Worm (Caenorhabditis elegans): Measurements from ENCODE around the gene T01H3.5.

Gene T01H3.5

DNA sequence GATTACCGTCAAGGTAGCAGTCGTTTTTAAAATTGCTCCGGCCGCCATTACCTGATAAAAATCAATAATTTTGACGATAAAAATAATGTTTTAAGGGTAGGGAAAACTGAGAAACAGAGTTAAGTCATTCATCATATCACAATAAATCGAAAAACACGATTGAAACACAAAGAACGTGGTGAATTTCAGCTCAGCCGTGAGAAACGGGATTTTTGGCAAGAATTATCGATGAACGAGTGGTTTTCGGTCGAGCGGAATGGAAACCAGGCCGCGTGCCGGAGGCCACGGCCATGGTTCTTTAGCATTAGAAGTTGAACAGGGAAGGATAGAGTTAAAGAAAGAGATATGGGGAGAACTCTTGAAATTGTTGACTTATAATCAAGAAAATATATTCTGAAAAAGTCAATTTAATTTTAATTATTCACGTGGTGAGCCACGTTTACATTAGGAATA lies at the start of gene T01H3.5, which contains the start of gene vha-4:
Gene T01H3.5, plus strand, starts transcription at position 351 of the 453 bp plus-strand sequence.
Gene vha-4, minus strand, starts transcription at position 51 of the 453 bp plus-strand sequence.
- TF ChIP-seq elt-3 (tag; optimal IDR thresholded peaks at IDR 0.05) (no peak), pha-4 (tag; optimal IDR thresholded peaks at IDR 0.05) (no peak), ceh-83 (GFP tag; optimal IDR thresholded peaks at IDR 0.05) (no peak), nhr-12 (tag; optimal IDR thresholded peaks at IDR 0.05) (no peak), blmp-1 (tag; optimal IDR thresholded peaks at IDR 0.05) (no peak), ceh-39 (tag; optimal IDR thresholded peaks at IDR 0.05) (no peak), snpc-4 (tag; optimal IDR thresholded peaks at IDR 0.05) (no peak), zip-8 (tag; optimal IDR thresholded peaks at IDR 0.05) (no peak), lsy-2 (tag; optimal IDR thresholded peaks at IDR 0.05) (no peak), unc-120 (tag; optimal IDR thresholded peaks at IDR 0.05; ENCODE audit: poor library complexity, severe bottlenecking) (no peak), mep-1 (tag; optimal IDR thresholded peaks at IDR 0.05) (no peak), nhr-2 (tag; optimal IDR thresholded peaks at IDR 0.05) (no peak), elt-1 (tag; optimal IDR thresholded peaks at IDR 0.05; ENCODE audit: borderline replicate concordance, insufficient read depth) (no peak)

DNA sequence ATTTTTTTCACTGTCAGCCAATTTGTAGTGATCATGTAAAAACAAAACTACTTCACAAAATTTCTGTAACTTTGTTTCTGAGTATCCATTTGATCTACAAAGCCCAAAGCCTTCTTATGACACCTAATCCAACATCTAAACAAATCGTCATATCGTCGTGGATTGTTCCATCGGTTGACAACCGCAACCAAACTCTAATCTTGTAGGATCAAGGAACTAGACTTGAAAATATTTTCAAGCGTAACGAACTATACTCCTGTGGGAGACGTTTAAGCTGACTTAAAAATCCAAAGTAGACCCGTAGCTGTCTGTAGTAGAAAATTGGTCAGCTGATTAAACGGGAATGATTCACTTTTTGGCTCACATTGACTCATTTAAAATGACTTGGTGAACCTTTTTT lies 49.8 kb upstream of the T01H3.5 start:
- TF ChIP-seq elt-1 (tag; optimal IDR thresholded peaks at IDR 0.05; ENCODE audit: borderline replicate concordance, insufficient read depth) (no peak), elt-3 (tag; optimal IDR thresholded peaks at IDR 0.05) (no peak), lin-32 (GFP tag; optimal IDR thresholded peaks at IDR 0.05) (no peak), bed-3 (GFP tag; optimal IDR thresholded peaks at IDR 0.05) (no peak)

DNA sequence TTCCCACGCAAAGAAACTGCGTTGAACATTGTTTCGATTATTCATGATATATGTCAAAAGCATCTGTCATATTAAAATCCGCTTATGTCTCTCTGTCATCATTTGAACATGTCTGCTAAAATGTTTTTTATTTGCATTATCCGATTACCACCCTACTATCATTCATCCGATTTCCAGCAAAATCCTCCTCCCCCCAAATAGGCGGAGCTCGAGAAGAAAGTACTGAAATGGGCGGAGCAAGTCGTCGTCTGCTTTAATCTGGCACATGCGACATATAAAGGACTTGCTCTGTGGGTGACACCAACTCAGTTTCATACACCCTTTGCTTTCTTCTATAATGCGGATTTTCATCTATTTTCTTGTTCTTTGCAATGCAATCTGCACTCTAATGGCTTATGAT lies 47.4 kb upstream of the T01H3.5 start, which contains the start of gene T09A5.14:
Gene T09A5.14, plus strand, starts transcription at position 301 of the 400 bp plus-strand sequence.
- TF ChIP-seq unc-39 (tag; optimal IDR thresholded peaks at IDR 0.05) (no peak), lin-32 (GFP tag; optimal IDR thresholded peaks at IDR 0.05) (no peak), mls-2 (tag; optimal IDR thresholded peaks at IDR 0.05) (no peak), hlh-1 (tag; optimal IDR thresholded peaks at IDR 0.05) (no peak), unc-62 (GFP tag; optimal IDR thresholded peaks at IDR 0.05) (no peak), zip-8 (tag; optimal IDR thresholded peaks at IDR 0.05) (no peak), nhr-76 (tag; optimal IDR thresholded peaks at IDR 0.05) (no peak), sem-2 (GFP tag; optimal IDR thresholded peaks at IDR 0.05) (no peak), nhr-28 (tag; optimal IDR thresholded peaks at IDR 0.05) (no peak), M03D4.4 (tag; optimal IDR thresholded peaks at IDR 0.05) (no peak), nhr-2 (tag; optimal IDR thresholded peaks at IDR 0.05) (no peak), ceh-83 (GFP tag; optimal IDR thresholded peaks at IDR 0.05) (no peak), ceh-39 (tag; optimal IDR thresholded peaks at IDR 0.05) (no peak), mab-5 (tag; optimal IDR thresholded peaks at IDR 0.05) (no peak), nhr-237 (tag; optimal IDR thresholded peaks at IDR 0.05) (no peak), ham-2 (GFP tag; optimal IDR thresholded peaks at IDR 0.05) (no peak), pha-4 (tag; optimal IDR thresholded peaks at IDR 0.05) (no peak), snpc-4 (tag; optimal IDR thresholded peaks at IDR 0.05) (no peak), drap-1 (GFP tag; optimal IDR thresholded peaks at IDR 0.05) (no peak), ces-1 (GFP tag; optimal IDR thresholded peaks at IDR 0.05) (no peak)

ce11 chrII:7835314-7835713 lies 44.1 kb upstream of the T01H3.5 start, which contains the start of gene cex-2:
TSS of gene cex-2 (minus strand) at chrII:7835414.
- no peak for TF ChIP-seq elt-3 (tag; optimal IDR thresholded peaks at IDR 0.05)
- no peak for TF ChIP-seq flh-1 (GFP tag; optimal IDR thresholded peaks at IDR 0.05)
- no peak for TF ChIP-seq snpc-4 (tag; optimal IDR thresholded peaks at IDR 0.05)
- TF ChIP-seq sptf-1 (tag; optimal IDR thresholded peaks at IDR 0.05): no peak
- TF ChIP-seq lsy-2 (tag; optimal IDR thresholded peaks at IDR 0.05): no peak
- no peak for TF ChIP-seq M03D4.4 (tag; optimal IDR thresholded peaks at IDR 0.05)
- no peak for TF ChIP-seq unc-62 (GFP tag; optimal IDR thresholded peaks at IDR 0.05)
- no peak for TF ChIP-seq ceh-43 (GFP tag; optimal IDR thresholded peaks at IDR 0.05)
- no peak for TF ChIP-seq ceh-83 (GFP tag; optimal IDR thresholded peaks at IDR 0.05)
- TF ChIP-seq bed-3 (GFP tag; optimal IDR thresholded peaks at IDR 0.05): no peak

DNA sequence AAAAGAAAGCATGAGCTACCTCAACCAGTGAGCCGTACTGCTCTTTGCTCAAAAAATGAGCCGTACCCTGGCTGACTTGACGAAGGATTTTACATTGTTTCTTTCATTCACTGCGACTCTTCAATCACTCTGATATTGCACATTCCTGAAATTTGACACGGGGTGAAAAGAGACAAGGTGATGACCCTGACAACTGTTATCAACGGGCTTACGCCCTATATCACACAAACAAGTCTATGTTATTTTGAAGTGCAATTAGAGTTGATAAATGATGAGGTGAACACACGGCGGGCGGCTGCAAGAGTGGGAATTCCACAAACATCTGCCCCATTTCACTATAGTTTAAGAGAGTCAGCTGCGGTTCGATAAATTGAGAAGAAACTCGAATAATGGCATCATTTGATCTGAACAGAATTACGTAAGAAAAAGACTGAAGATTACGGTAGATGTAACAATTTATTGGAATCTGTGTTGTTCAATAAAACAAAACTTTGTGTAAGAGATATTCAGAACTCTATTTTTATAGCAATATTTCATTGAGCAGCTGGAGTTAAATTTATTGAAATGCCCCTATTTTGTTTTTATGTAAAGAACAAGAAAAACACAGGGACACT lies 42.7 kb upstream of the T01H3.5 start:
- TF ChIP-seq nhr-28 (tag; optimal IDR thresholded peaks at IDR 0.05): no peak
- TF ChIP-seq cnd-1 (tag; optimal IDR thresholded peaks at IDR 0.05): no peak
- TF ChIP-seq nhr-237 (tag; optimal IDR thresholded peaks at IDR 0.05): no peak
- peak; percentile 96 for TF ChIP-seq hlh-1 (tag; optimal IDR thresholded peaks at IDR 0.05)
- TF ChIP-seq tbx-8 (GFP tag; optimal IDR thresholded peaks at IDR 0.05): no peak
- no peak for TF ChIP-seq unc-39 (tag; optimal IDR thresholded peaks at IDR 0.05)
- TF ChIP-seq ceh-43 (GFP tag; optimal IDR thresholded peaks at IDR 0.05): no peak
- TF ChIP-seq ham-2 (GFP tag; optimal IDR thresholded peaks at IDR 0.05): no peak
- no peak for TF ChIP-seq sem-2 (GFP tag; optimal IDR thresholded peaks at IDR 0.05)
- TF ChIP-seq ceh-83 (GFP tag; optimal IDR thresholded peaks at IDR 0.05): no peak
- no peak for TF ChIP-seq pha-4 (tag; optimal IDR thresholded peaks at IDR 0.05)
- TF ChIP-seq mls-2 (tag; optimal IDR thresholded peaks at IDR 0.05): no peak
- TF ChIP-seq unc-120 (tag; optimal IDR thresholded peaks at IDR 0.05; ENCODE audit: poor library complexity, severe bottlenecking): peak; percentile 60
- peak; percentile 46 for TF ChIP-seq unc-62 (GFP tag; optimal IDR thresholded peaks at IDR 0.05)

All from whole organism, mixed stage, embryonic.